1 fruit fly cellular context compared by ENCODE assay signal in the genomic region with DNA sequence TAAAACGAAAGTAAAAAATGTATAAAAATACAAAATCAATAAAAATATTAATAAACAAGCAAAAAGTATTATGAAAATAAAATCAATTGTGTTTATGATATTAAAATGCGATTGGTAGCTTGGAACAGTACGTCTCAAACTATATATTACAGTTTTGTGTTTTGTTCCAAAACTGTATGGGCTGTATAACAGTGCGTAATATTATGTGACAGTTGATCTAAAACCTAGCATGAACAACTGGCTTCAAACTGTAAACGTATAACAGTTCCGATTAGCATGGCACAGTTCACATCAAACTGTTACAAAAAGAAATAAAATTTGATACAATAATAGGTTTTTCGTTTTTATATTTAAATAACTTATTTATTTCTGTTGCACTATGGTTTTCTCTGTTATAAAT.
TF ChIP-seq lines count a peak whose summit lies in the region.

No protein-coding gene starts in this region.

TF ChIP-seq in whole organism, embryonic, 481 proteins besides CTCF, POLR2A, EP300 and RAD21 (continued from another document):
- TF ChIP-seq fd3F (GFP tag; optimal IDR thresholded peaks at IDR 0.05; lab: Kevin White, UChicago) (no peak), CG2889 (GFP tag; IDR thresholded peaks at IDR 0.05; lab: Robert Waterston, UW) (no peak), chinmo (GFP tag; IDR thresholded peaks at IDR 0.05; lab: Robert Waterston, UW; ENCODE audit: partially characterized antibody) (0 out of 4 replicates have a peak, but pooled peaks have one; percentile 43), amos (GFP tag; IDR thresholded peaks at IDR 0.05; lab: Robert Waterston, UW; ENCODE audit: partially characterized antibody) (peak; percentile 64; the same call in 1 of the 2 replicates), az2 (GFP tag; optimal IDR thresholded peaks at IDR 0.05; lab: Kevin White, UChicago) (no peak), CG7357 (GFP tag; IDR thresholded peaks at IDR 0.05; lab: Robert Waterston, UW) (no peak), PHDP (tag; optimal IDR thresholded peaks at IDR 0.05; lab: Kevin White, UChicago) (no peak), Side (GFP tag; optimal IDR thresholded peaks at IDR 0.05; lab: Kevin White, UChicago) (no peak), run (tag; optimal IDR thresholded peaks at IDR 0.05; lab: Kevin White, UChicago) (no peak), ara (GFP tag; IDR thresholded peaks at IDR 0.05; lab: Robert Waterston, UW) (no peak), CG17328 (GFP tag; IDR thresholded peaks at IDR 0.05; lab: Robert Waterston, UW) (no peak), CG3726 (GFP tag; IDR thresholded peaks at IDR 0.05; lab: Robert Waterston, UW) (no peak), CG6683 (GFP tag; optimal IDR thresholded peaks at IDR 0.05; lab: Kevin White, UChicago) (no peak), disco-r (GFP tag; optimal IDR thresholded peaks at IDR 0.05; lab: Kevin White, UChicago) (peak; percentile 9), Opbp (GFP tag; IDR thresholded peaks at IDR 0.05; lab: Robert Waterston, UW; ENCODE audit: partially characterized antibody) (peak; percentile 81), vvl (GFP tag; IDR thresholded peaks at IDR 0.05; lab: Robert Waterston, UW) (0 out of 2 replicates have a peak, but pooled peaks have one; percentile 6), en (GFP tag; optimal IDR thresholded peaks at IDR 0.05; lab: Kevin White, UChicago) (no peak), ttk (GFP tag; IDR thresholded peaks at IDR 0.05; lab: Robert Waterston, UW) (no peak), CG18599 (GFP tag; optimal IDR thresholded peaks at IDR 0.05; lab: Kevin White, UChicago) (no peak), sima (GFP tag; optimal IDR thresholded peaks at IDR 0.05; lab: Kevin White, UChicago) (no peak), knrl (GFP tag; IDR thresholded peaks at IDR 0.05; lab: Robert Waterston, UW; ENCODE audit: partially characterized antibody) (peak; percentile 87), tgo (GFP tag; IDR thresholded peaks at IDR 0.05; lab: Robert Waterston, UW) (no peak), Chrac-16 (GFP tag; optimal IDR thresholded peaks at IDR 0.05; lab: Kevin White, UChicago) (no peak), cad (GFP tag; optimal IDR thresholded peaks at IDR 0.05; lab: Kevin White, UChicago) (peak; percentile 97), ems (GFP tag; optimal IDR thresholded peaks at IDR 0.05; lab: Kevin White, UChicago) (no peak), ato (GFP tag; IDR thresholded peaks at IDR 0.05; lab: Robert Waterston, UW; ENCODE audit: partially characterized antibody) (peak; percentile 45; the same call in 1 of the 2 replicates), CG6791 (GFP tag; IDR thresholded peaks at IDR 0.05; lab: Robert Waterston, UW; ENCODE audit: partially characterized antibody) (peak; percentile 71; the same call in 1 of the 3 replicates), CG13424 (tag; optimal IDR thresholded peaks at IDR 0.05; lab: Kevin White, UChicago) (peak; percentile 19), CoRest (tag; optimal IDR thresholded peaks at IDR 0.05; lab: Kevin White, UChicago) (peak; percentile 42), CG14710 (tag; optimal IDR thresholded peaks at IDR 0.05; lab: Kevin White, UChicago) (peak; percentile 19), nau (GFP tag; optimal IDR thresholded peaks at IDR 0.05; lab: Kevin White, UChicago) (no peak), hb (GFP tag; IDR thresholded peaks at IDR 0.05; lab: Robert Waterston, UW; ENCODE audit: partially characterized antibody) (peak; percentile 68; the same call in 2 of the 3 replicates), ATbp (GFP tag; optimal IDR thresholded peaks at IDR 0.05; lab: Kevin White, UChicago) (no peak), wdn (GFP tag; IDR thresholded peaks at IDR 0.05; lab: Robert Waterston, UW) (no peak), CG18476 (GFP tag; optimal IDR thresholded peaks at IDR 0.05; lab: Kevin White, UChicago) (no peak), CG11504 (tag; optimal IDR thresholded peaks at IDR 0.05; lab: Kevin White, UChicago) (peak; percentile 68), HmgZ (tag; optimal IDR thresholded peaks at IDR 0.05; lab: Kevin White, UChicago) (peak; percentile 30), B-H2 (GFP tag; optimal IDR thresholded peaks at IDR 0.05; lab: Kevin White, UChicago) (peak; percentile 37), Sry-δ (GFP tag; optimal IDR thresholded peaks at IDR 0.05; lab: Kevin White, UChicago) (no peak), trem (tag; optimal IDR thresholded peaks at IDR 0.05; lab: Kevin White, UChicago) (peak; percentile 6), stwl (tag; optimal IDR thresholded peaks at IDR 0.05; lab: Kevin White, UChicago) (peak; percentile 90), chif (GFP tag; optimal IDR thresholded peaks at IDR 0.05; lab: Kevin White, UChicago) (no peak), odd (GFP tag; optimal IDR thresholded peaks at IDR 0.05; lab: Kevin White, UChicago) (no peak), CG31441 (GFP tag; IDR thresholded peaks at IDR 0.05; lab: Robert Waterston, UW) (no peak), CG34376 (GFP tag; optimal IDR thresholded peaks at IDR 0.05; lab: Kevin White, UChicago) (no peak), CG8388 (GFP tag; optimal IDR thresholded peaks at IDR 0.05; lab: Kevin White, UChicago) (no peak), crp (GFP tag; optimal IDR thresholded peaks at IDR 0.05; lab: Kevin White, UChicago) (no peak), abd-A (tag; optimal IDR thresholded peaks at IDR 0.05; lab: Kevin White, UChicago) (no peak), Jarid2 (GFP tag; optimal IDR thresholded peaks at IDR 0.05; lab: Kevin White, UChicago) (peak; percentile 1), CG7786 (GFP tag; optimal IDR thresholded peaks at IDR 0.05; lab: Kevin White, UChicago) (no peak), CG5245 (GFP tag; optimal IDR thresholded peaks at IDR 0.05; lab: Kevin White, UChicago) (no peak), gt (GFP tag; IDR thresholded peaks at IDR 0.05; lab: Robert Waterston, UW) (no peak), mirr (GFP tag; optimal IDR thresholded peaks at IDR 0.05; lab: Kevin White, UChicago) (no peak), Abd-B (GFP tag; optimal IDR thresholded peaks at IDR 0.05; lab: Kevin White, UChicago) (peak; percentile 87), CG32767 (GFP tag; IDR thresholded peaks at IDR 0.05; lab: Robert Waterston, UW) (no peak), cas (GFP tag; IDR thresholded peaks at IDR 0.05; lab: Robert Waterston, UW) (no peak), Hr3 (GFP tag; optimal IDR thresholded peaks at IDR 0.05; lab: Kevin White, UChicago) (no peak), NC2β (GFP tag; optimal IDR thresholded peaks at IDR 0.05; lab: Kevin White, UChicago) (no peak), CG10654 (GFP tag; optimal IDR thresholded peaks at IDR 0.05; lab: Kevin White, UChicago) (no peak), CG42726 (GFP tag; IDR thresholded peaks at IDR 0.05; lab: Robert Waterston, UW; ENCODE audit: partially characterized antibody) (peak; percentile 76), dpn (GFP tag; optimal IDR thresholded peaks at IDR 0.05; lab: Kevin White, UChicago) (peak in 1 of 2 experiments; percentile 1), pita (GFP tag; optimal IDR thresholded peaks at IDR 0.05; lab: Kevin White, UChicago) (peak; percentile 70), ind (GFP tag; optimal IDR thresholded peaks at IDR 0.05; lab: Kevin White, UChicago) (no peak), Dip3 (GFP tag; optimal IDR thresholded peaks at IDR 0.05; lab: Kevin White, UChicago) (no peak), luna (GFP tag; optimal IDR thresholded peaks at IDR 0.05; lab: Kevin White, UChicago) (no peak), Tbp (GFP tag; optimal IDR thresholded peaks at IDR 0.05; lab: Kevin White, UChicago) (peak; percentile 84), grn (GFP tag; optimal IDR thresholded peaks at IDR 0.05; lab: Kevin White, UChicago) (peak; percentile 20), CG33557 (GFP tag; optimal IDR thresholded peaks at IDR 0.05; lab: Kevin White, UChicago) (peak; percentile 8), CkIIα-i1 (GFP tag; IDR thresholded peaks at IDR 0.05; lab: Robert Waterston, UW) (no peak), Ets65A (GFP tag; lab: Kevin White, UChicago) (peak; percentile 39), CG16813 (GFP tag; IDR thresholded peaks at IDR 0.05; lab: Robert Waterston, UW; ENCODE audit: partially characterized antibody) (peak; percentile 60), inv (GFP tag; IDR thresholded peaks at IDR 0.05; lab: Robert Waterston, UW; ENCODE audit: partially characterized antibody) (peak; percentile 62; the same call in 1 of the 2 replicates), zen (tag; optimal IDR thresholded peaks at IDR 0.05; lab: Kevin White, UChicago) (peak; percentile 55), CG2120 (GFP tag; optimal IDR thresholded peaks at IDR 0.05; lab: Kevin White, UChicago) (no peak), NC2α (GFP tag; optimal IDR thresholded peaks at IDR 0.05; lab: Kevin White, UChicago) (no peak), Scr (GFP tag; IDR thresholded peaks at IDR 0.05; lab: Robert Waterston, UW; ENCODE audit: partially characterized antibody) (peak; percentile 53), CG1647 (GFP tag; optimal IDR thresholded peaks at IDR 0.05; lab: Kevin White, UChicago) (no peak), slbo (GFP tag; IDR thresholded peaks at IDR 0.05; lab: Robert Waterston, UW) (0 out of 2 replicates have a peak, but pooled peaks have one; percentile 13), Rx (GFP tag; IDR thresholded peaks at IDR 0.05; lab: Robert Waterston, UW) (no peak), Dek (tag; optimal IDR thresholded peaks at IDR 0.05; lab: Kevin White, UChicago) (peak; percentile 64), phol (tag; optimal IDR thresholded peaks at IDR 0.05; lab: Kevin White, UChicago) (no peak), nerfin-2 (GFP tag; IDR thresholded peaks at IDR 0.05; lab: Robert Waterston, UW; ENCODE audit: partially characterized antibody) (0 out of 2 replicates have a peak, but pooled peaks have one; percentile 51), CG9876 (GFP tag; optimal IDR thresholded peaks at IDR 0.05; lab: Kevin White, UChicago) (no peak), Asciz (GFP tag; optimal IDR thresholded peaks at IDR 0.05; lab: Kevin White, UChicago) (no peak), bbx (GFP tag; IDR thresholded peaks at IDR 0.05; lab: Robert Waterston, UW; ENCODE audit: partially characterized antibody) (peak; percentile 68), HmgD (GFP tag; optimal IDR thresholded peaks at IDR 0.05; lab: Kevin White, UChicago) (peak; percentile 53), CG2712 (tag; optimal IDR thresholded peaks at IDR 0.05; lab: Kevin White, UChicago) (peak; percentile 35), CG11696 (GFP tag; IDR thresholded peaks at IDR 0.05; lab: Robert Waterston, UW) (no peak), CG17359 (tag; optimal IDR thresholded peaks at IDR 0.05; lab: Kevin White, UChicago) (no peak), CG6854 (GFP tag; optimal IDR thresholded peaks at IDR 0.05; lab: Kevin White, UChicago) (peak; percentile 84), Med (GFP tag; lab: Kevin White, UChicago) (peak; percentile 75)
